Worm (Caenorhabditis elegans) whole organism, L3 larva: ENCODE measurements around the gene F49F1.14.

ENCODE experiments used
- fos-1 ChIP-seq: fragments of 150-350 bp; optimal IDR thresholded peaks from 2 replicates; lab custom pipeline; 2014; ENCODE audit warnings: missing biosample characterization, missing genetic modification characterization
- lin-39 ChIP-seq: fragments of 150-350 bp; optimal IDR thresholded peaks from 2 replicates; lab custom pipeline; 2018; ENCODE audit warnings: missing biosample characterization, missing genetic modification reagents, missing genetic modification characterization

DNA sequence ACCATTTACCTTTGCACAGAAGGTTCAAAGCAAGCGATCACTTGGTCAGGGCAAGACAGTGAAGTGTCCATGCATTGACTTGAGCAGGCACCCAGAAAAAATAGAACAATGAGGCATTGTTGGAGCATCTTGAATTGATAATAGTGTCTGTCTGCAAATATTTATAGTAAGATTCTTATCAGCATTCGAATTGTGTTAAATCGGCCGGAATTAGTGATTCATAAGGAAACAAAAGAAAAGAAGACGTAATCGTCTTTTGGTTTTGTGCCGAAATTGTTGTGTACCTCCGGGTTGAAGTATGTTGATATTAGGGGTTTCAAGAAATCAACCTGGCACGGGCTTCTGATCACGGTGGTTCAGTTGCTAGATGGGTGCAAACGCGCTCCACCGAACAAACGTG, 8.0 kb upstream of the F49F1.14 start, which contains the start of gene F49F1.5:
- TF ChIP-seq fos-1 (tag; lab: Kevin White, UChicago) (no peak), lin-39 (tag; lab: Kevin White, UChicago) (no peak)
